Worm (Caenorhabditis elegans) whole organism, early embryonic: ENCODE results near the gene F09B9.4.

Experiments used
- ama-1 ChIP-seq: fragments of 150-350 bp; optimal IDR thresholded peaks from 2 replicates; lab custom pipeline; 2014
- ceh-13 ChIP-seq: fragments of 200-800 bp; sonication (Bioruptor generic); optimal IDR thresholded peaks from 2 replicates; lab custom pipeline; 2018; ENCODE audit warnings: mild to moderate bottlenecking, missing genetic modification characterization, missing compliant biosample characterization
- ceh-36 ChIP-seq: sonication (generic microtip); optimal IDR thresholded peaks from 2 replicates; lab custom pipeline; 2016; ENCODE audit warnings: missing genetic modification characterization, inconsistent platforms, missing compliant biosample characterization
- ets-7 ChIP-seq: sonication (generic microtip); optimal IDR thresholded peaks from 2 replicates; lab custom pipeline; 2016; ENCODE audit warnings: missing genotype, missing genetic modification characterization, missing compliant biosample characterization
- flt-1 ChIP-seq: fragments of 200-800 bp; sonication (Bioruptor generic); IDR thresholded peaks from 2 replicates; pipeline ENCODE4 v1.3.6; 2022; ENCODE audit warnings: missing genetic modification characterization, missing compliant biosample characterization
- hmg-4 ChIP-seq: fragments of 200-800 bp; sonication (Bioruptor generic); optimal IDR thresholded peaks from 2 replicates; lab custom pipeline; 2018; ENCODE audit warnings: mild to moderate bottlenecking, missing genetic modification characterization, missing compliant biosample characterization
- hnd-1 ChIP-seq: sonication (generic microtip); optimal IDR thresholded peaks from 2 replicates; lab custom pipeline; 2016; ENCODE audit warnings: missing genetic modification characterization, missing compliant biosample characterization
- pes-1 ChIP-seq: fragments of 200-800 bp; sonication (Bioruptor generic); IDR thresholded peaks from 2 replicates; pipeline ENCODE4 v1.3.6; 2022; ENCODE audit warnings: missing genetic modification reagents, missing genetic modification characterization, missing compliant biosample characterization
- scrt-1 ChIP-seq: fragments of 200-800 bp; sonication (Bioruptor generic); IDR thresholded peaks from 2 replicates; pipeline ENCODE4 v1.3.6; 2022; ENCODE audit warnings: missing genetic modification characterization, missing compliant biosample characterization
- sea-1 ChIP-seq: fragments of 200-800 bp; sonication (Bioruptor generic); conservative IDR thresholded peaks from 2 replicates; pipeline ENCODE4 v1.3.6; 2022; ENCODE audit warnings: missing genetic modification characterization, missing compliant biosample characterization
- tra-4 ChIP-seq: sonication (generic microtip); optimal IDR thresholded peaks from 2 replicates; lab custom pipeline; 2017; ENCODE audit warnings: missing genetic modification characterization, missing compliant biosample characterization

DNA sequence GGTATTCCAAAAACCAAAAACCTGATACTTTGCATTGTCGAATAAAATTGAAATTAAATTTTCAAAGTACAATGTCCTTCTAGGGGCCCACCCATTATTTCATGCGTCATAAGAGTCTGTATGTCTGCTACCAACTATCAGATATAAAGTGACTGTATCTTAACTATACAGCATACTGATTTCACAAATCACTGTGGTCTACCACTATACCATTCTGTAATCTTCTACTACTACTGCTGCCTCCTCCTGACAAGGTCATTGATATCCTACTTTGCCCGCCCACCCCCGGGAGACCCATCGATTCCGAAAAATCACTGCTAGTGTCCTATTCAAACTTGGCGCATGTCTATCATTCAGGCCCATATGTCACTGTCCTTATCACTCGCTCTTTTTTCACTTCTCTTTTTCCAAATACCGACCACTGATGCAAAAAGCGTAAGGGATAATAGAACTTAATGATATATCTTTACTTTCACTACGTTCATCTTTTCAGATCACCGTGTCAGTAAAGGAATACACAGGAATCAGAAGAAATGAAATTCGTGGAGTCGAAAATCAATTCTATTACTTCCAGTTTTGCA is 11.7 kb downstream of the F09B9.4 start, which contains the start of gene C07A4.2:
- TF ChIP-seq flt-1 (GFP tag; lab: Robert Waterston, UW) (no peak), scrt-1 (GFP tag; lab: Robert Waterston, UW) (no peak), ceh-13 (GFP tag; lab: Kevin White, UChicago) (no peak), ama-1 (lab: Kevin White, UChicago) (no peak), sea-1 (GFP tag; lab: Robert Waterston, UW) (no peak), pes-1 (GFP tag; lab: Robert Waterston, UW) (no peak), ets-7 (tag; lab: Kevin White, UChicago) (no peak), ceh-36 (tag; lab: Kevin White, UChicago) (no peak), hnd-1 (tag; lab: Kevin White, UChicago) (no peak), hmg-4 (GFP tag; lab: Kevin White, UChicago) (no peak), tra-4 (no peak)
